Worm (Caenorhabditis elegans): ENCODE results near the gene M04G7.1.

ce11 chrIV:484768-485167 lies 29.2 kb downstream of the M04G7.1 start:
- TF ChIP-seq ama-1 (optimal IDR thresholded peaks at IDR 0.05) (no peak), hmg-4 (GFP tag; optimal IDR thresholded peaks at IDR 0.05) (no peak), flt-1 (GFP tag; IDR thresholded peaks at IDR 0.05) (no peak), scrt-1 (GFP tag; IDR thresholded peaks at IDR 0.05) (no peak), tra-4 (tag; optimal IDR thresholded peaks at IDR 0.05) (no peak), F13C5.2 (tag; optimal IDR thresholded peaks at IDR 0.05) (no peak), B0310.2 (tag; optimal IDR thresholded peaks at IDR 0.05) (no peak), pes-1 (GFP tag; IDR thresholded peaks at IDR 0.05) (no peak), ceh-36 (tag; optimal IDR thresholded peaks at IDR 0.05) (peak; percentile 58), sea-1 (GFP tag; conservative IDR thresholded peaks at IDR 0.05) (no peak), hmbx-1 (tag; optimal IDR thresholded peaks at IDR 0.05) (no peak), hnd-1 (tag; optimal IDR thresholded peaks at IDR 0.05) (no peak)
